Fruit fly (Drosophila melanogaster) whole organism, wandering third instar larva: ENCODE measurements around the gene yellow-e2.

Experiments
- Abd-B ChIP-seq: fragments of >200 bp; optimal IDR thresholded peaks from 2 replicates; lab custom pipeline; 2017; ENCODE audit warnings: missing biosample characterization, missing genetic modification characterization
- CG32264 ChIP-seq: fragments of 200-800 bp; sonication (Bioruptor generic); optimal IDR thresholded peaks from 2 replicates; lab custom pipeline; 2016; ENCODE audit warnings: missing biosample characterization, missing genetic modification characterization
- CG9705 ChIP-seq: fragments of 200-800 bp; sonication (Bioruptor generic); optimal IDR thresholded peaks from 2 replicates; lab custom pipeline; 2018; ENCODE audit warnings: missing biosample characterization, mild to moderate bottlenecking, missing genetic modification characterization
- CrebA ChIP-seq: fragments of 200-800 bp; sonication (Bioruptor generic); optimal IDR thresholded peaks from 2 replicates; lab custom pipeline; 2016; ENCODE audit warnings: missing biosample characterization, mild to moderate bottlenecking, missing genetic modification characterization, borderline replicate concordance
- Dfd ChIP-seq: fragments of >200 bp; optimal IDR thresholded peaks from 2 replicates; lab custom pipeline; 2017; ENCODE audit warnings: missing biosample characterization, missing genetic modification characterization
- Dif ChIP-seq: fragments of 200-275, 200-300 bp; sonication (Bioruptor generic); optimal IDR thresholded peaks from 2 replicates; lab custom pipeline; 2018; ENCODE audit warnings: missing biosample characterization, missing genetic modification characterization; ENCODE audit not compliant: partially characterized antibody
- GATAd ChIP-seq: sonication (Bioruptor generic); optimal IDR thresholded peaks from 2 replicates; lab custom pipeline; 2016; ENCODE audit warnings: missing biosample characterization, missing genetic modification characterization
- HLH106 ChIP-seq: fragments of 200-800 bp; optimal IDR thresholded peaks from 3 replicates; lab custom pipeline; 2019; ENCODE audit warnings: missing biosample characterization, mild to moderate bottlenecking, missing genetic modification characterization, moderate library complexity
- Hnf4 ChIP-seq: fragments of 200-800 bp; sonication (Bioruptor generic); optimal IDR thresholded peaks from 2 replicates; lab custom pipeline; 2016; ENCODE audit warnings: missing biosample characterization, mild to moderate bottlenecking, missing genetic modification characterization
- Hr78 ChIP-seq: fragments of >200 bp; optimal IDR thresholded peaks from 2 replicates; lab custom pipeline; 2017; ENCODE audit warnings: missing biosample characterization, missing genetic modification characterization
- Hr83 ChIP-seq: fragments of 200-300 bp; sonication (Bioruptor generic); optimal IDR thresholded peaks from 2 replicates; lab custom pipeline; 2016; ENCODE audit warnings: missing biosample characterization, mild to moderate bottlenecking, missing genetic modification characterization, moderate library complexity; ENCODE audit not compliant: poor library complexity, severe bottlenecking
- Jra ChIP-seq: sonication (Bioruptor generic); optimal IDR thresholded peaks from 2 replicates; lab custom pipeline; 2016; ENCODE audit warnings: missing biosample characterization, missing genetic modification characterization
- Mio ChIP-seq: sonication (Bioruptor generic); optimal IDR thresholded peaks from 2 replicates; lab custom pipeline; 2016; ENCODE audit warnings: missing biosample characterization, missing genetic modification characterization
- Myc ChIP-seq: fragments of >200 bp; optimal IDR thresholded peaks from 2 replicates; lab custom pipeline; 2017
- N ChIP-seq: fragments of >200 bp; optimal IDR thresholded peaks from 2 replicates; lab custom pipeline; 2018; ENCODE audit warnings: missing biosample characterization, missing external identifiers, missing genetic modification characterization
- OdsH ChIP-seq: fragments of 200-800 bp; sonication (Bioruptor generic); optimal IDR thresholded peaks from 2 replicates; lab custom pipeline; 2016; ENCODE audit warnings: missing biosample characterization, mild to moderate bottlenecking, missing genetic modification characterization
- Rel ChIP-seq, 2 experiments: fragments of 200-800 bp; sonication (Bioruptor generic) in 1 of 2; optimal IDR thresholded peaks; 2 replicates in 1 of 2; 3 replicates in 1 of 2; lab custom pipeline; 2016 to 2019; ENCODE audit warnings: mild to moderate bottlenecking in 2 of 2, missing biosample characterization in 2 of 2, missing genetic modification characterization in 2 of 2, moderate library complexity in 1 of 2
- Sp1 ChIP-seq: fragments of 200-800 bp; sonication (Bioruptor generic); optimal IDR thresholded peaks from 3 replicates; lab custom pipeline; 2019; ENCODE audit warnings: missing biosample characterization, mild to moderate bottlenecking, missing genetic modification characterization, moderate library complexity
- Vsx2 ChIP-seq: fragments of 200-300, 225-300 bp; sonication (Bioruptor generic); optimal IDR thresholded peaks from 2 replicates; lab custom pipeline; 2018; ENCODE audit warnings: missing biosample characterization, missing genetic modification characterization; ENCODE audit not compliant: partially characterized antibody
- br ChIP-seq: fragments of 200-800 bp; sonication (Bioruptor generic); optimal IDR thresholded peaks from 2 replicates; lab custom pipeline; 2016; ENCODE audit warnings: missing biosample characterization, missing genetic modification characterization
- brk ChIP-seq: fragments of 200-800 bp; sonication (Bioruptor generic); optimal IDR thresholded peaks from 2 replicates; lab custom pipeline; 2016; ENCODE audit warnings: missing biosample characterization, mild to moderate bottlenecking, missing genetic modification characterization
- dl ChIP-seq, 2 experiments: fragments of 175-275, 200-275 bp in 1 of 2; fragments of 200-275 bp in 1 of 2; sonication (Bioruptor generic); optimal IDR thresholded peaks; lab custom pipeline; 2018; ENCODE audit warnings: mild to moderate bottlenecking in 2 of 2, missing biosample characterization in 2 of 2, missing genetic modification characterization in 2 of 2, moderate library complexity in 2 of 2; ENCODE audit not compliant: partially characterized antibody in 2 of 2, insufficient read depth in 1 of 2
- dmrt93B ChIP-seq: fragments of 200-800 bp; sonication (Bioruptor generic); optimal IDR thresholded peaks from 2 replicates; lab custom pipeline; 2018; ENCODE audit warnings: missing biosample characterization, mild to moderate bottlenecking, missing genetic modification characterization
- dsf ChIP-seq: sonication (Bioruptor generic); optimal IDR thresholded peaks from 2 replicates; lab custom pipeline; 2016; ENCODE audit warnings: missing biosample characterization, missing genetic modification characterization, borderline replicate concordance
- ey ChIP-seq: fragments of 200-800 bp; sonication (Bioruptor generic); optimal IDR thresholded peaks from 2 replicates; lab custom pipeline; 2016; ENCODE audit warnings: missing biosample characterization, missing genetic modification characterization
- foxo ChIP-seq, 2 experiments: fragments of 200-800 bp; sonication (Bioruptor generic); optimal IDR thresholded peaks; 2 replicates in 1 of 2; 3 replicates in 1 of 2; lab custom pipeline; 2016 to 2017; ENCODE audit warnings: missing biosample characterization in 2 of 2, missing genetic modification characterization in 2 of 2
- fru ChIP-seq: fragments of 200-800 bp; sonication (Bioruptor generic); optimal IDR thresholded peaks from 3 replicates; lab custom pipeline; 2016; ENCODE audit warnings: missing biosample characterization, mild to moderate bottlenecking, missing genetic modification characterization
- h ChIP-seq: fragments of 200-800 bp; sonication (Bioruptor generic); optimal IDR thresholded peaks from 3 replicates; lab custom pipeline; 2016; ENCODE audit warnings: missing biosample characterization, mild to moderate bottlenecking, missing genetic modification characterization
- jim ChIP-seq: fragments of 175-275, 200-325 bp; sonication (Bioruptor generic); optimal IDR thresholded peaks from 2 replicates; lab custom pipeline; 2016; ENCODE audit warnings: missing biosample characterization, mild to moderate bottlenecking, missing genetic modification characterization
- lola ChIP-seq: fragments of >200 bp; optimal IDR thresholded peaks from 2 replicates; lab custom pipeline; 2017; ENCODE audit warnings: missing biosample characterization, missing genetic modification characterization
- pan ChIP-seq: fragments of >200 bp; optimal IDR thresholded peaks from 2 replicates; lab custom pipeline; 2017
- psq ChIP-seq: fragments of 200-800 bp; sonication (Bioruptor generic); optimal IDR thresholded peaks from 3 replicates; lab custom pipeline; 2017; ENCODE audit warnings: missing biosample characterization, mild to moderate bottlenecking, missing genetic modification characterization, moderate library complexity
- rgr ChIP-seq: fragments of 200-800 bp; sonication (Bioruptor generic); optimal IDR thresholded peaks from 3 replicates; lab custom pipeline; 2016; ENCODE audit warnings: missing biosample characterization, mild to moderate bottlenecking, missing genetic modification characterization
- sage ChIP-seq: fragments of 200-800 bp; sonication (Bioruptor generic); optimal IDR thresholded peaks from 2 replicates; lab custom pipeline; 2016; ENCODE audit warnings: missing biosample characterization, mild to moderate bottlenecking, missing genetic modification characterization
- sv ChIP-seq: fragments of 200-800 bp; sonication (Bioruptor generic); optimal IDR thresholded peaks from 3 replicates; lab custom pipeline; 2016; ENCODE audit warnings: missing biosample characterization, missing genetic modification characterization
- tai ChIP-seq: sonication (Bioruptor generic); optimal IDR thresholded peaks from 2 replicates; lab custom pipeline; 2016; ENCODE audit warnings: missing biosample characterization, missing genetic modification characterization
- usp ChIP-seq: fragments of >200 bp; optimal IDR thresholded peaks from 2 replicates; lab custom pipeline; 2017; ENCODE audit warnings: missing biosample characterization, missing genetic modification characterization
- woc ChIP-seq: sonication (Bioruptor generic); optimal IDR thresholded peaks from 2 replicates; lab custom pipeline; 2016; ENCODE audit warnings: missing biosample characterization, mild to moderate bottlenecking, missing genetic modification characterization

The yellow-e2 gene

DNA sequence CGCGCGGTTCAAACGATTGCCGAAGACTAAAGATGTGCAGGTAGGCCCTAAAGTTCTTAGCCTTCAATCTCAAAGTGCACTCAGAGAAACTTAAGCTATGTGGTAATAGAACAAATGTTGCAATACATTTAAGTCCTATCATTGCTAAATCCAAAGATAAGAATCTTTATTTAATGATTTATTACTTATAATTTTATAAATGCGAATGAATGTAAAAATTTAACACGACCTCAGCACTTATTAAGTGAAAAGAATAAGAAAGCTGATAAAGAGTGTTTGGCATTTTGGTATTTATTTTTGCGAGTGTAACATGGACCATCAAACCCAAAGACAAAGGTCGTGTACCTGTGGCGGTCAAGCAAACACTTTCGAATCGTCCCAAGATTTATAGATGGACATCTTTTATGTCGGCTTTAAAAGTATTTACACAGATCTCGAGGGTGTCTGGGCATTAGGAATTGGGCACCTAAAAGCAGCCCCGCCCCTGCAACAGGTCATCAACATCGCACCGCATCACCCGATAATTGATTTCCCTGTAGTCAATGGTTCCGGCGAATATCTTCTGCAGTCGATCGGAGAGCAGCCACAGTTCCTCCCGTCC is 1.9 kb downstream of the yellow-e2 start, which contains the start of gene yellow-e3:
Gene yellow-e3 (minus strand): TSS at position 30 of the 601 bp plus-strand sequence.
- peak; percentile 6 for TF ChIP-seq h
- no peak for TF ChIP-seq woc

DNA sequence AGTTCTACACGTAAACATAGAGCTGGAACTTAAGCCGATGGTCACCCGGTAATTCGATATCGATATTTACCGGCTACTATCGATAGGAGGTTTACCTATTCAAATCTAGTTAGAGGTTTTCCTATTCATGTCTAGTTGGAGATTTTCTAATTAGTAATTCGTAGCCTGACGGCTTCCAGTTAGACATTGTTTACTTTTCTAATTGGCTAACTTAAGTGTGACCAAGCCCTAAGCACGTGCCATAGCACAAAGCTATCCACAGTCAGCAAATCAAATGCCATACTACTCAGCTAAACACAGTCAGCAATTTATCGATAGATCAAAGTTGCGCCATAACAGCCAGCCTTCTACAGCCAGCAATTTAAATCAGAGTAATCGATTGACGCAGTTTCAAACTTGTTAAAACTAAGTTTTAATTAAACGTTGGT is 3.8 kb downstream of the yellow-e2 start, which contains the start of gene Dpm3:
Gene Dpm3 (minus strand): TSS at position 20 of the 428 bp plus-strand sequence.
- peak; percentile 15 for TF ChIP-seq HLH106 (tag; lab: Kevin White, UChicago)
- TF ChIP-seq fru (GFP tag; lab: Kevin White, UChicago), result no peak
- TF ChIP-seq psq, result no peak
- TF ChIP-seq GATAd (GFP tag; lab: Kevin White, UChicago), result no peak
- no peak for TF ChIP-seq lola (GFP tag; lab: Kevin White, UChicago)
- TF ChIP-seq Hnf4, result peak; percentile 25
- TF ChIP-seq dl (GFP tag; optimal IDR thresholded peaks at IDR 0.05; lab: Kevin White, UChicago; ENCODE audit: insufficient read depth in 1 of 2, partially characterized antibody in 2 of 2), result peak; percentile 30 to 85
- TF ChIP-seq Vsx2 (GFP tag; lab: Kevin White, UChicago), result peak; percentile 99
- TF ChIP-seq Dif (GFP tag; lab: Kevin White, UChicago), result peak; percentile 99
- no peak for TF ChIP-seq dmrt93B (GFP tag; lab: Kevin White, UChicago)

DNA sequence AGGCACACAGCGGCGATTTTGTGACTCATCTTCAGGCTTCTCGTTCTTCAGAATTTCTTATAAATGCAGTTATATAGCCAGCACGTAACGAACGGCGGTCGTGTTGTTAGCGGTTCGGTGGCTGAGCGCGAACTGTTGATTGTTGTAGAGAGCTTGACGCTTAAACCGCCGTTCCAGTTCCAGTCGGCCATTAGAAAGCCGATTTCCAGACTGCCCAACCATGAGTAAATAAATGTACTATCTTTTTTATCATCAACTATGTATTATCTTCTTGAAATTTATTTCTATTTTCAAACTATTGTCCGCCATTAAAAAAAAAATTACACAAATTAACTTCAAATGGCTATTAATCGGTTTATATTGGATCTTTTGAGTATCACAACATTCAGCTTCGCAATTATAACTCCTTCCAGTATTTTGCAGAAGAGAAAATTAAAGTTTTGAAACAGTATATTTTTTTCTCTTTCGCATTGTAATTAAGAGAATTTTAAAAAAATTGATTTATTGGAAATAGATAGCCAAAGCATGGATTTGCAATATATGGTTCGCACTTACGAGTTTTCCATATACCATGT is 5.0 kb downstream of the yellow-e2 start, which contains the start of gene GILT1:
Gene GILT1 (minus strand): TSS at position 141 of the 575 bp plus-strand sequence.
- no peak for TF ChIP-seq dl (GFP tag; optimal IDR thresholded peaks at IDR 0.05; lab: Kevin White, UChicago; ENCODE audit: insufficient read depth in 1 of 2, partially characterized antibody in 2 of 2)
- TF ChIP-seq Myc (lab: Kevin White, UChicago), result no peak
- no peak for TF ChIP-seq CG32264 (GFP tag; lab: Kevin White, UChicago)
- TF ChIP-seq CrebA (GFP tag; lab: Kevin White, UChicago), result no peak
- TF ChIP-seq woc, result peak; percentile 0
- no peak for TF ChIP-seq lola (GFP tag; lab: Kevin White, UChicago)
- no peak for TF ChIP-seq GATAd (GFP tag; lab: Kevin White, UChicago)
- no peak for TF ChIP-seq OdsH (GFP tag; lab: Kevin White, UChicago)
- TF ChIP-seq Rel (GFP tag; optimal IDR thresholded peaks at IDR 0.05; lab: Kevin White, UChicago), result no peak
- no peak for TF ChIP-seq Rel (tag; optimal IDR thresholded peaks at IDR 0.05; lab: Kevin White, UChicago)
- TF ChIP-seq Hnf4, result no peak
- TF ChIP-seq Vsx2 (GFP tag; lab: Kevin White, UChicago), result no peak
- no peak for TF ChIP-seq HLH106 (tag; lab: Kevin White, UChicago)
- no peak for TF ChIP-seq usp
- peak; percentile 45 for TF ChIP-seq Jra (GFP tag; lab: Kevin White, UChicago)
- TF ChIP-seq psq, result no peak
- TF ChIP-seq tai (GFP tag; lab: Kevin White, UChicago), result peak; percentile 48
- no peak for TF ChIP-seq pan (lab: Kevin White, UChicago)
- no peak for TF ChIP-seq fru (GFP tag; lab: Kevin White, UChicago)
- TF ChIP-seq jim, result no peak
- TF ChIP-seq Hr83, result peak; percentile 18
- TF ChIP-seq Dif (GFP tag; lab: Kevin White, UChicago), result no peak
- peak; percentile 5 for TF ChIP-seq h
- no peak for TF ChIP-seq Hr78 (GFP tag; lab: Kevin White, UChicago)
- peak; percentile 35 for TF ChIP-seq rgr (GFP tag; lab: Kevin White, UChicago)
- TF ChIP-seq N (GFP tag; lab: Kevin White, UChicago), result no peak
- TF ChIP-seq Sp1 (GFP tag; lab: Kevin White, UChicago), result no peak
- no peak for TF ChIP-seq dmrt93B (GFP tag; lab: Kevin White, UChicago)
- no peak for TF ChIP-seq Mio (GFP tag; lab: Kevin White, UChicago)
- TF ChIP-seq br, result peak; percentile 42
- TF ChIP-seq sv (GFP tag; lab: Kevin White, UChicago), result no peak
- no peak for TF ChIP-seq sage
- TF ChIP-seq Dfd (GFP tag; lab: Kevin White, UChicago), result no peak
- no peak for TF ChIP-seq dsf (GFP tag; lab: Kevin White, UChicago)
- peak; percentile 58 for TF ChIP-seq brk (GFP tag; lab: Kevin White, UChicago)
- TF ChIP-seq foxo (GFP tag; optimal IDR thresholded peaks at IDR 0.05; lab: Kevin White, UChicago), result peak in 1 of 2 experiments; percentile 5
- no peak for TF ChIP-seq CG9705 (GFP tag; lab: Kevin White, UChicago)
- TF ChIP-seq Abd-B, result no peak
- no peak for TF ChIP-seq ey (GFP tag; lab: Kevin White, UChicago)
- TF ChIP-seq, all 38 proteins: peak for 9
